Worm (Caenorhabditis elegans): Measurements from ENCODE around the gene C25F9.11.

- TF ChIP-seq lin-13 (GFP tag; optimal IDR thresholded peaks at IDR 0.05) (no peak), ztf-11 (tag; optimal IDR thresholded peaks at IDR 0.05) (no peak), nhr-25 (tag; optimal IDR thresholded peaks at IDR 0.05) (no peak), nhr-23 (tag; optimal IDR thresholded peaks at IDR 0.05) (no peak), C34F6.9 (tag; optimal IDR thresholded peaks at IDR 0.05) (no peak)
Measured at ce11 chrV:19417836-19418235, 15.0 kb downstream of the C25F9.11 start, which contains the start of gene C25F9.15.
